Fruit fly (Drosophila melanogaster): ENCODE measurements around the gene Nufip.

Gene Nufip

DNA sequence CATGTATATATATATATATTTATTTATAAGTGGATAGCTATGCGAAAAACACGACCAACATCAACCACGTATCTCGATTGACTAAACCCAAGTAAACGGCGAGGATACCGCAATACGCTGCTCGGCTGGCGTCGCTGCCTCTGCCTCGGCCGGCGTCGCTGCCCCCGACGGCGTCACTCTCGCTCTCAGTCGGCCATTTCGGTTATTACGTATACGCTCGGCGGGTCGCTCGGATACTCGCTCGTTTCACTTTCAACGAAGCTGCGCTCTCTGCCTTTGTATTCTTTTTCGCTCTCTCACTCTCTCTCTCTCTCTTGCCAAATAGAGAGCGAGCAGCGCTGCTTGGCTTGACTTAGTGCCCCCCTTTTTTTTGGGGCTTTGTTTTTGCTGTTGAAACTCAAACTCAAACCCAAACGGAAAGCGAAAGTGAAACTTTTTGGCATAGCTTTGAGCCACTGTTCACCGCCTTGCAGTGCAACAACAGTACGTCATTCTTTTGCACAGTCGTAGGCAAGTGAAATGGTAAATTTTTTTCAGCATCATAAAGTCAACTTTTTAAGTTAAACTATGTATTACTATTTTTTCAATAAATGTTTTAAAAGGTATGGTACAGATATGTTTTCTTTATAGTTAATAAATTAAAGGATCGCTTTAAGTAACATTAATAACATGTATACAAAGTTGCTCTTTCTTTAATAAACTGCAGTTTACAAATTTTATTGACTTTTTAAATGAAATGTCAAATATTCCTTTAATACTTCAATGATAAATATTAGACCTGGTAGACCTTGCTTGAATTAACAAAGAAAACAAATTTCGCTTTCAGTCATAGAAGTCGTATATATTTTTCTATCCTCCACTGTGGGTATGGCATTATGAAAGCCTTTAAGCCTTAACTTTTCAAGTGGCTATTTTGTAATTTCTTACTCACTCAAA is 17.8 kb upstream of the Nufip start (continued):
- TF ChIP-seq CG13123 (GFP tag; optimal IDR thresholded peaks at IDR 0.05) (no peak), nom (GFP tag; optimal IDR thresholded peaks at IDR 0.05) (peak; percentile 59), nau (GFP tag; optimal IDR thresholded peaks at IDR 0.05) (no peak), sna (GFP tag; IDR thresholded peaks at IDR 0.05; ENCODE audit: partially characterized antibody) (peak; percentile 53), ato (GFP tag; IDR thresholded peaks at IDR 0.05; ENCODE audit: partially characterized antibody) (no peak), yki (optimal IDR thresholded peaks at IDR 0.05) (peak; percentile 80), Oli (tag; optimal IDR thresholded peaks at IDR 0.05) (peak; percentile 48), Spps (tag; optimal IDR thresholded peaks at IDR 0.05) (peak; percentile 53), CG17359 (tag; optimal IDR thresholded peaks at IDR 0.05) (peak; percentile 33), CG5953 (GFP tag; IDR thresholded peaks at IDR 0.05) (peak; percentile 5; the same call in 1 of the 2 replicates), HLH4C (GFP tag; IDR thresholded peaks at IDR 0.05; ENCODE audit: partially characterized antibody) (peak; percentile 11; the same call in 1 of the 3 replicates), CrebB (tag; optimal IDR thresholded peaks at IDR 0.05) (peak; percentile 48), CG3838 (GFP tag; optimal IDR thresholded peaks at IDR 0.05) (no peak), Neu2 (GFP tag; optimal IDR thresholded peaks at IDR 0.05; ENCODE audit: borderline replicate concordance) (no peak), inv (GFP tag; IDR thresholded peaks at IDR 0.05; ENCODE audit: partially characterized antibody) (no peak), Dek (tag; optimal IDR thresholded peaks at IDR 0.05) (peak; percentile 6), wek (GFP tag; optimal IDR thresholded peaks at IDR 0.05) (peak; percentile 1), CoRest (tag; optimal IDR thresholded peaks at IDR 0.05) (peak; percentile 11), CG11723 (GFP tag; optimal IDR thresholded peaks at IDR 0.05) (no peak), stc (GFP tag; IDR thresholded peaks at IDR 0.05) (0 out of 2 replicates have a peak, but pooled peaks have one; percentile 53), Ada2b (GFP tag; IDR thresholded peaks at IDR 0.05) (0 out of 2 replicates have a peak, but pooled peaks have one; percentile 19), eve (GFP tag; optimal IDR thresholded peaks at IDR 0.05) (peak in 1 of 2 experiments; percentile 66), CG6683 (GFP tag; optimal IDR thresholded peaks at IDR 0.05) (no peak), Ets97D (GFP tag; optimal IDR thresholded peaks at IDR 0.05) (no peak), Vsx1 (GFP tag; optimal IDR thresholded peaks at IDR 0.05) (no peak), Hmr (GFP tag; optimal IDR thresholded peaks at IDR 0.05) (peak; percentile 40), Max (GFP tag; optimal IDR thresholded peaks at IDR 0.05) (peak; percentile 1), CG13424 (tag; optimal IDR thresholded peaks at IDR 0.05) (peak; percentile 17), knrl (GFP tag; IDR thresholded peaks at IDR 0.05; ENCODE audit: partially characterized antibody) (no peak), tio (GFP tag; optimal IDR thresholded peaks at IDR 0.05) (peak; percentile 16), CG30403 (GFP tag; optimal IDR thresholded peaks at IDR 0.05) (peak; percentile 53), CG32532 (GFP tag; IDR thresholded peaks at IDR 0.05) (peak; percentile 60; the same call in 1 of the 2 replicates), Poxn (GFP tag; IDR thresholded peaks at IDR 0.05) (no peak), chinmo (GFP tag; IDR thresholded peaks at IDR 0.05; ENCODE audit: partially characterized antibody) (peak; percentile 92), Dad (GFP tag; optimal IDR thresholded peaks at IDR 0.05) (no peak), CG7271 (tag; optimal IDR thresholded peaks at IDR 0.05) (no peak), Gug (GFP tag; IDR thresholded peaks at IDR 0.05) (no peak), CG6765 (GFP tag; optimal IDR thresholded peaks at IDR 0.05) (no peak), z (GFP tag; IDR thresholded peaks at IDR 0.05) (peak; percentile 86), CG8944 (GFP tag; optimal IDR thresholded peaks at IDR 0.05) (no peak), cg (GFP tag; optimal IDR thresholded peaks at IDR 0.05) (peak; percentile 68), danr (GFP tag; IDR thresholded peaks at IDR 0.05) (no peak), ttk (GFP tag; IDR thresholded peaks at IDR 0.05) (no peak), BtbVII (GFP tag; optimal IDR thresholded peaks at IDR 0.05) (peak; percentile 4), pzg (GFP tag; optimal IDR thresholded peaks at IDR 0.05) (no peak), nmo (GFP tag; optimal IDR thresholded peaks at IDR 0.05) (no peak), CG5180 (GFP tag; optimal IDR thresholded peaks at IDR 0.05) (no peak)

All from whole organism, embryonic.